In genomic region chr3R:16224415-16225165, dm6 we compare ENCODE assay signal across 1 fruit fly cellular context.
TF ChIP-seq lines count a peak whose summit lies in the region.

No protein-coding gene starts in this region.

TF ChIP-seq in whole organism, embryonic, 481 proteins besides CTCF, POLR2A, EP300 and RAD21 (continued from another document and continues in another):
- no peak for TF ChIP-seq CG7963 (GFP tag; IDR thresholded peaks at IDR 0.05; lab: Robert Waterston, UW; ENCODE audit: partially characterized antibody)
- TF ChIP-seq CG17568 (GFP tag; optimal IDR thresholded peaks at IDR 0.05; lab: Kevin White, UChicago) = peak; percentile 97
- no peak for TF ChIP-seq CG11247 (GFP tag; IDR thresholded peaks at IDR 0.05; lab: Robert Waterston, UW)
- TF ChIP-seq CG4360 (GFP tag; IDR thresholded peaks at IDR 0.05; lab: Robert Waterston, UW) = no peak
- TF ChIP-seq CG18764 (GFP tag; optimal IDR thresholded peaks at IDR 0.05; lab: Kevin White, UChicago) = peak; percentile 96
- peak; percentile 76 for TF ChIP-seq Jarid2 (GFP tag; optimal IDR thresholded peaks at IDR 0.05; lab: Kevin White, UChicago)
- TF ChIP-seq al (GFP tag; IDR thresholded peaks at IDR 0.05; lab: Robert Waterston, UW) = no peak
- no peak for TF ChIP-seq Nf-YA (GFP tag; IDR thresholded peaks at IDR 0.05; lab: Robert Waterston, UW)
- TF ChIP-seq CG30431 (GFP tag; optimal IDR thresholded peaks at IDR 0.05; lab: Kevin White, UChicago) = peak; percentile 91
- TF ChIP-seq CG13775 (GFP tag; optimal IDR thresholded peaks at IDR 0.05; lab: Kevin White, UChicago) = peak; percentile 94
- peak; percentile 93 for TF ChIP-seq gcm2 (GFP tag; optimal IDR thresholded peaks at IDR 0.05; lab: Kevin White, UChicago)
- peak; percentile 99 for TF ChIP-seq Med (GFP tag; lab: Kevin White, UChicago)
- TF ChIP-seq ERR (GFP tag; optimal IDR thresholded peaks at IDR 0.05; lab: Kevin White, UChicago) = peak; percentile 95
- TF ChIP-seq Dip3 (GFP tag; optimal IDR thresholded peaks at IDR 0.05; lab: Kevin White, UChicago) = peak; percentile 97
- TF ChIP-seq dmrt99B (tag; optimal IDR thresholded peaks at IDR 0.05; lab: Kevin White, UChicago) = peak; percentile 99
- TF ChIP-seq Hmr (GFP tag; optimal IDR thresholded peaks at IDR 0.05; lab: Kevin White, UChicago) = peak; percentile 98
- no peak for TF ChIP-seq CG6791 (GFP tag; IDR thresholded peaks at IDR 0.05; lab: Robert Waterston, UW; ENCODE audit: partially characterized antibody)
- TF ChIP-seq sob (GFP tag; IDR thresholded peaks at IDR 0.05; lab: Robert Waterston, UW) = no peak
- peak; percentile 94 for TF ChIP-seq CG15514 (GFP tag; optimal IDR thresholded peaks at IDR 0.05; lab: Kevin White, UChicago)
- TF ChIP-seq ab (GFP tag; optimal IDR thresholded peaks at IDR 0.05; lab: Kevin White, UChicago) = peak; percentile 65
- peak; percentile 97 for TF ChIP-seq ems (GFP tag; optimal IDR thresholded peaks at IDR 0.05; lab: Kevin White, UChicago)
- no peak for TF ChIP-seq bbx (GFP tag; IDR thresholded peaks at IDR 0.05; lab: Robert Waterston, UW; ENCODE audit: partially characterized antibody)
- TF ChIP-seq tup (GFP tag; optimal IDR thresholded peaks at IDR 0.05; lab: Kevin White, UChicago) = peak; percentile 93
- no peak for TF ChIP-seq Drgx (GFP tag; IDR thresholded peaks at IDR 0.05; lab: Robert Waterston, UW)
- TF ChIP-seq Hsf (GFP tag; optimal IDR thresholded peaks at IDR 0.05; lab: Kevin White, UChicago) = peak; percentile 97
- TF ChIP-seq CG10209 (GFP tag; optimal IDR thresholded peaks at IDR 0.05; lab: Kevin White, UChicago) = peak; percentile 97
- peak; percentile 93 for TF ChIP-seq schlank (tag; optimal IDR thresholded peaks at IDR 0.05; lab: Kevin White, UChicago)
- peak; percentile 98 for TF ChIP-seq Side (GFP tag; optimal IDR thresholded peaks at IDR 0.05; lab: Kevin White, UChicago)
- TF ChIP-seq CG11560 (tag; IDR thresholded peaks at IDR 0.05; lab: Robert Waterston, UW) = no peak
- TF ChIP-seq CG7372 (GFP tag; IDR thresholded peaks at IDR 0.05; lab: Robert Waterston, UW) = no peak
- no peak for TF ChIP-seq bowl (GFP tag; IDR thresholded peaks at IDR 0.05; lab: Robert Waterston, UW)
- TF ChIP-seq CG18599 (GFP tag; optimal IDR thresholded peaks at IDR 0.05; lab: Kevin White, UChicago) = peak; percentile 99
- TF ChIP-seq Elba2 (GFP tag; optimal IDR thresholded peaks at IDR 0.05; lab: Kevin White, UChicago) = peak; percentile 42
- peak; percentile 95 for TF ChIP-seq CG13123 (GFP tag; optimal IDR thresholded peaks at IDR 0.05; lab: Kevin White, UChicago)
- TF ChIP-seq lov (optimal IDR thresholded peaks at IDR 0.05; lab: Kevin White, UChicago) = no peak
- TF ChIP-seq lov (GFP tag; IDR thresholded peaks at IDR 0.05; lab: Robert Waterston, UW) = no peak
- TF ChIP-seq CG14014 (GFP tag; IDR thresholded peaks at IDR 0.05; lab: Robert Waterston, UW) = no peak
- TF ChIP-seq CG17186 (GFP tag; optimal IDR thresholded peaks at IDR 0.05; lab: Kevin White, UChicago) = peak; percentile 87
- TF ChIP-seq CG13624 (GFP tag; optimal IDR thresholded peaks at IDR 0.05; lab: Kevin White, UChicago) = peak; percentile 98
- TF ChIP-seq shn (GFP tag; optimal IDR thresholded peaks at IDR 0.05; lab: Kevin White, UChicago) = peak; percentile 94
- no peak for TF ChIP-seq tgo (GFP tag; IDR thresholded peaks at IDR 0.05; lab: Robert Waterston, UW)
- TF ChIP-seq salm (tag; optimal IDR thresholded peaks at IDR 0.05; lab: Kevin White, UChicago) = peak; percentile 97
- peak; percentile 93 for TF ChIP-seq CG9817 (tag; optimal IDR thresholded peaks at IDR 0.05; lab: Kevin White, UChicago)
- TF ChIP-seq CG31388 (GFP tag; optimal IDR thresholded peaks at IDR 0.05; lab: Kevin White, UChicago) = peak; percentile 94
- TF ChIP-seq NC2β (GFP tag; optimal IDR thresholded peaks at IDR 0.05; lab: Kevin White, UChicago) = peak; percentile 96
- peak; percentile 94 for TF ChIP-seq CG8089 (GFP tag; optimal IDR thresholded peaks at IDR 0.05; lab: Kevin White, UChicago)
- no peak for TF ChIP-seq Optix (GFP tag; IDR thresholded peaks at IDR 0.05; lab: Robert Waterston, UW)
- TF ChIP-seq ttk (GFP tag; IDR thresholded peaks at IDR 0.05; lab: Robert Waterston, UW) = no peak
- TF ChIP-seq CG16779 (GFP tag; IDR thresholded peaks at IDR 0.05; lab: Robert Waterston, UW) = no peak
- TF ChIP-seq MESR4 (GFP tag; optimal IDR thresholded peaks at IDR 0.05; lab: Kevin White, UChicago) = peak; percentile 56
- peak; percentile 94 for TF ChIP-seq Fer2 (tag; optimal IDR thresholded peaks at IDR 0.05; lab: Kevin White, UChicago)
- TF ChIP-seq Adf1 (GFP tag; IDR thresholded peaks at IDR 0.05; lab: Robert Waterston, UW) = no peak
- TF ChIP-seq CG3407 (GFP tag; optimal IDR thresholded peaks at IDR 0.05; lab: Kevin White, UChicago) = peak; percentile 96
- peak; percentile 97 for TF ChIP-seq CG1233 (GFP tag; optimal IDR thresholded peaks at IDR 0.05; lab: Kevin White, UChicago)
- peak; percentile 94 for TF ChIP-seq dm (GFP tag; optimal IDR thresholded peaks at IDR 0.05; lab: Kevin White, UChicago)
- TF ChIP-seq CG3995 (GFP tag; optimal IDR thresholded peaks at IDR 0.05; lab: Kevin White, UChicago) = peak; percentile 60
- TF ChIP-seq CG12104 (GFP tag; optimal IDR thresholded peaks at IDR 0.05; lab: Kevin White, UChicago) = peak; percentile 96
- peak; percentile 96 for TF ChIP-seq Xbp1 (GFP tag; optimal IDR thresholded peaks at IDR 0.05; lab: Kevin White, UChicago)
- TF ChIP-seq phol (tag; optimal IDR thresholded peaks at IDR 0.05; lab: Kevin White, UChicago) = peak; percentile 97
- TF ChIP-seq en (GFP tag; optimal IDR thresholded peaks at IDR 0.05; lab: Kevin White, UChicago) = peak; percentile 96
- peak; percentile 92 for TF ChIP-seq CG12942 (GFP tag; optimal IDR thresholded peaks at IDR 0.05; lab: Kevin White, UChicago)
- TF ChIP-seq CG10267 (tag; optimal IDR thresholded peaks at IDR 0.05; lab: Kevin White, UChicago) = peak; percentile 95
- no peak for TF ChIP-seq CG15479 (GFP tag; optimal IDR thresholded peaks at IDR 0.05; lab: Kevin White, UChicago)
- peak; percentile 96 for TF ChIP-seq abd-A (tag; optimal IDR thresholded peaks at IDR 0.05; lab: Kevin White, UChicago)
- TF ChIP-seq CG10654 (GFP tag; optimal IDR thresholded peaks at IDR 0.05; lab: Kevin White, UChicago) = peak; percentile 96
- TF ChIP-seq org-1 (GFP tag; optimal IDR thresholded peaks at IDR 0.05; lab: Kevin White, UChicago) = peak; percentile 97
- TF ChIP-seq YL-1 (GFP tag; optimal IDR thresholded peaks at IDR 0.05; lab: Kevin White, UChicago) = peak; percentile 93
- peak; percentile 93 for TF ChIP-seq CG4707 (GFP tag; optimal IDR thresholded peaks at IDR 0.05; lab: Kevin White, UChicago)
- TF ChIP-seq CoRest (tag; optimal IDR thresholded peaks at IDR 0.05; lab: Kevin White, UChicago) = peak; percentile 98
- TF ChIP-seq Dip2 (GFP tag; IDR thresholded peaks at IDR 0.05; lab: Robert Waterston, UW) = no peak
- TF ChIP-seq CG6765 (GFP tag; optimal IDR thresholded peaks at IDR 0.05; lab: Kevin White, UChicago) = peak; percentile 96
- peak; percentile 97 for TF ChIP-seq Abd-B (GFP tag; optimal IDR thresholded peaks at IDR 0.05; lab: Kevin White, UChicago)
- no peak for TF ChIP-seq cad (GFP tag; optimal IDR thresholded peaks at IDR 0.05; lab: Kevin White, UChicago)
- peak; percentile 91 to 99 for TF ChIP-seq bsh (GFP tag; optimal IDR thresholded peaks at IDR 0.05; lab: Kevin White, UChicago)
- TF ChIP-seq CG3163 (GFP tag; optimal IDR thresholded peaks at IDR 0.05; lab: Kevin White, UChicago) = peak; percentile 90
- peak; percentile 97 for TF ChIP-seq CG14710 (tag; optimal IDR thresholded peaks at IDR 0.05; lab: Kevin White, UChicago)
- peak; percentile 88 for TF ChIP-seq Nf-YB (GFP tag; optimal IDR thresholded peaks at IDR 0.05; lab: Kevin White, UChicago)
- peak; percentile 78 for TF ChIP-seq bigmax (GFP tag; optimal IDR thresholded peaks at IDR 0.05; lab: Kevin White, UChicago)
- no peak for TF ChIP-seq jigr1 (GFP tag; IDR thresholded peaks at IDR 0.05; lab: Robert Waterston, UW)
- TF ChIP-seq onecut (GFP tag; IDR thresholded peaks at IDR 0.05; lab: Robert Waterston, UW) = peak; percentile 95
- peak; percentile 98 for TF ChIP-seq fd96Cb (tag; optimal IDR thresholded peaks at IDR 0.05; lab: Kevin White, UChicago)
- peak; percentile 88 for TF ChIP-seq luna (GFP tag; optimal IDR thresholded peaks at IDR 0.05; lab: Kevin White, UChicago)
- peak; percentile 26 for TF ChIP-seq Dp (GFP tag; optimal IDR thresholded peaks at IDR 0.05; lab: Kevin White, UChicago)
- peak; percentile 98 for TF ChIP-seq jumu (GFP tag; optimal IDR thresholded peaks at IDR 0.05; lab: Kevin White, UChicago)
- TF ChIP-seq gfzf (GFP tag; optimal IDR thresholded peaks at IDR 0.05; lab: Kevin White, UChicago) = peak; percentile 14
- peak; percentile 97 for TF ChIP-seq Atf3 (GFP tag; optimal IDR thresholded peaks at IDR 0.05; lab: Kevin White, UChicago)
- TF ChIP-seq ind (GFP tag; optimal IDR thresholded peaks at IDR 0.05; lab: Kevin White, UChicago) = peak; percentile 96
- peak; percentile 98 for TF ChIP-seq Blimp-1 (GFP tag; optimal IDR thresholded peaks at IDR 0.05; lab: Kevin White, UChicago)
- TF ChIP-seq Fer1 (GFP tag; optimal IDR thresholded peaks at IDR 0.05; lab: Kevin White, UChicago) = peak; percentile 99
- TF ChIP-seq Dad (GFP tag; optimal IDR thresholded peaks at IDR 0.05; lab: Kevin White, UChicago) = peak; percentile 96
- TF ChIP-seq Hand (GFP tag; optimal IDR thresholded peaks at IDR 0.05; lab: Kevin White, UChicago) = peak; percentile 97
- no peak for TF ChIP-seq h (optimal IDR thresholded peaks at IDR 0.05; lab: Kevin White, UChicago)
- TF ChIP-seq HLH4C (GFP tag; IDR thresholded peaks at IDR 0.05; lab: Robert Waterston, UW; ENCODE audit: partially characterized antibody) = no peak
- peak; percentile 97 for TF ChIP-seq gro (GFP tag; optimal IDR thresholded peaks at IDR 0.05; lab: Kevin White, UChicago)
- TF ChIP-seq CG12219 (GFP tag; optimal IDR thresholded peaks at IDR 0.05; lab: Kevin White, UChicago) = peak; percentile 95
- no peak for TF ChIP-seq Doc2 (GFP tag; IDR thresholded peaks at IDR 0.05; lab: Robert Waterston, UW)
- no peak for TF ChIP-seq peb (GFP tag; IDR thresholded peaks at IDR 0.05; lab: Robert Waterston, UW)
- peak; percentile 97 for TF ChIP-seq az2 (GFP tag; optimal IDR thresholded peaks at IDR 0.05; lab: Kevin White, UChicago)
- TF ChIP-seq Bteb2 (GFP tag; optimal IDR thresholded peaks at IDR 0.05; lab: Kevin White, UChicago) = peak; percentile 98
- peak; percentile 97 for TF ChIP-seq Camta (GFP tag; optimal IDR thresholded peaks at IDR 0.05; lab: Kevin White, UChicago)
- peak; percentile 93 for TF ChIP-seq ewg (GFP tag; optimal IDR thresholded peaks at IDR 0.05; lab: Kevin White, UChicago)
- TF ChIP-seq CG7271 (tag; optimal IDR thresholded peaks at IDR 0.05; lab: Kevin White, UChicago) = peak; percentile 91
- peak; percentile 82 for TF ChIP-seq CG15073 (GFP tag; optimal IDR thresholded peaks at IDR 0.05; lab: Kevin White, UChicago)
- peak in 1 of 3 experiments; percentile 98 for TF ChIP-seq lola (GFP tag; optimal IDR thresholded peaks at IDR 0.05; lab: Kevin White, UChicago)
- TF ChIP-seq dimm (GFP tag; IDR thresholded peaks at IDR 0.05; lab: Robert Waterston, UW) = no peak
- peak; percentile 98 for TF ChIP-seq nmo (GFP tag; optimal IDR thresholded peaks at IDR 0.05; lab: Kevin White, UChicago)
- TF ChIP-seq jing (GFP tag; optimal IDR thresholded peaks at IDR 0.05; lab: Kevin White, UChicago) = peak; percentile 92
- peak; percentile 96 for TF ChIP-seq CG13894 (tag; optimal IDR thresholded peaks at IDR 0.05; lab: Kevin White, UChicago)
- peak; percentile 96 for TF ChIP-seq nerfin-1 (tag; optimal IDR thresholded peaks at IDR 0.05; lab: Kevin White, UChicago)
- TF ChIP-seq CG7839 (tag; optimal IDR thresholded peaks at IDR 0.05; lab: Kevin White, UChicago) = peak; percentile 98
- peak; percentile 97 for TF ChIP-seq grau (tag; optimal IDR thresholded peaks at IDR 0.05; lab: Kevin White, UChicago)
- peak; percentile 88 for TF ChIP-seq CG6654 (GFP tag; optimal IDR thresholded peaks at IDR 0.05; lab: Kevin White, UChicago)
- TF ChIP-seq fu2 (GFP tag; optimal IDR thresholded peaks at IDR 0.05; lab: Kevin White, UChicago) = peak; percentile 96
- peak; percentile 96 for TF ChIP-seq CG33213 (GFP tag; optimal IDR thresholded peaks at IDR 0.05; lab: Kevin White, UChicago)
- peak; percentile 92 for TF ChIP-seq CG4282 (GFP tag; optimal IDR thresholded peaks at IDR 0.05; lab: Kevin White, UChicago)
- TF ChIP-seq gsb-n (tag; optimal IDR thresholded peaks at IDR 0.05; lab: Kevin White, UChicago) = peak; percentile 99
- peak; percentile 97 for TF ChIP-seq CG4820 (GFP tag; optimal IDR thresholded peaks at IDR 0.05; lab: Kevin White, UChicago)
- peak; percentile 91 for TF ChIP-seq kah (GFP tag; optimal IDR thresholded peaks at IDR 0.05; lab: Kevin White, UChicago)
- TF ChIP-seq run (tag; optimal IDR thresholded peaks at IDR 0.05; lab: Kevin White, UChicago) = peak; percentile 96
- peak; percentile 89 for TF ChIP-seq CG10565 (GFP tag; optimal IDR thresholded peaks at IDR 0.05; lab: Kevin White, UChicago)
- TF ChIP-seq CG17359 (tag; optimal IDR thresholded peaks at IDR 0.05; lab: Kevin White, UChicago) = peak; percentile 99
- no peak for TF ChIP-seq CG10321 (GFP tag; IDR thresholded peaks at IDR 0.05; lab: Robert Waterston, UW)
- no peak for TF ChIP-seq gt (GFP tag; IDR thresholded peaks at IDR 0.05; lab: Robert Waterston, UW)
- peak; percentile 98 for TF ChIP-seq tap (tag; optimal IDR thresholded peaks at IDR 0.05; lab: Kevin White, UChicago)
- peak; percentile 93 for TF ChIP-seq CG11723 (GFP tag; optimal IDR thresholded peaks at IDR 0.05; lab: Kevin White, UChicago)
- TF ChIP-seq Deaf1 (tag; optimal IDR thresholded peaks at IDR 0.05; lab: Kevin White, UChicago) = peak; percentile 96
- TF ChIP-seq CG43689 (GFP tag; IDR thresholded peaks at IDR 0.05; lab: Robert Waterston, UW) = no peak
- peak; percentile 77 for TF ChIP-seq ac (GFP tag; optimal IDR thresholded peaks at IDR 0.05; lab: Kevin White, UChicago)
- TF ChIP-seq TFAM (GFP tag; optimal IDR thresholded peaks at IDR 0.05; lab: Kevin White, UChicago) = peak; percentile 86
- TF ChIP-seq Hey (tag; optimal IDR thresholded peaks at IDR 0.05; lab: Kevin White, UChicago) = peak; percentile 59
- no peak for TF ChIP-seq CG11696 (GFP tag; IDR thresholded peaks at IDR 0.05; lab: Robert Waterston, UW)
- TF ChIP-seq CG1024 (GFP tag; IDR thresholded peaks at IDR 0.05; lab: Robert Waterston, UW) = no peak
- TF ChIP-seq CG2875 (GFP tag; optimal IDR thresholded peaks at IDR 0.05; lab: Kevin White, UChicago) = peak; percentile 98
- TF ChIP-seq CG1647 (GFP tag; optimal IDR thresholded peaks at IDR 0.05; lab: Kevin White, UChicago) = peak; percentile 96
- peak; percentile 49 to 66 for TF ChIP-seq insv (GFP tag; optimal IDR thresholded peaks at IDR 0.05; lab: Kevin White, UChicago)
